Worm (Caenorhabditis elegans) whole organism, L4 larva: ENCODE measurements around the gene srn-1.

Source experiments
- T20F7.1 ChIP-seq: fragments of 200-800 bp; sonication (Bioruptor generic); optimal IDR thresholded peaks from 2 replicates; lab custom pipeline; 2018; ENCODE audit warnings: mild to moderate bottlenecking, missing genetic modification characterization, missing compliant biosample characterization
- ZK337.2 ChIP-seq: fragments of 200-800 bp; sonication (Bioruptor generic); IDR thresholded peaks from 2 replicates; pipeline ENCODE4 v1.3.6; 2022; ENCODE audit warnings: missing genetic modification reagents, missing genetic modification characterization, missing compliant biosample characterization
- ZK546.5 ChIP-seq, 2 experiments: sonication (generic microtip); optimal IDR thresholded peaks; 2 replicates each; lab custom pipeline; 2017; ENCODE audit warnings: missing biosample characterization in 2 of 2, missing genetic modification characterization in 2 of 2
- nhr-11 ChIP-seq: fragments of 150-350 bp; optimal IDR thresholded peaks from 2 replicates; lab custom pipeline; 2014; ENCODE audit warnings: missing biosample characterization, missing genetic modification characterization
- nhr-77 ChIP-seq: fragments of 150-350 bp; optimal IDR thresholded peaks from 2 replicates; lab custom pipeline; 2014; ENCODE audit warnings: missing biosample characterization, missing genetic modification characterization
- unc-130 ChIP-seq: sonication (generic microtip); optimal IDR thresholded peaks from 2 replicates; lab custom pipeline; 2016; ENCODE audit warnings: missing genetic modification reagents, missing genetic modification characterization, missing compliant biosample characterization
- ztf-11 ChIP-seq: fragments of 150-350 bp; optimal IDR thresholded peaks from 2 replicates; lab custom pipeline; 2014; ENCODE audit warnings: missing biosample characterization, missing genetic modification characterization

DNA sequence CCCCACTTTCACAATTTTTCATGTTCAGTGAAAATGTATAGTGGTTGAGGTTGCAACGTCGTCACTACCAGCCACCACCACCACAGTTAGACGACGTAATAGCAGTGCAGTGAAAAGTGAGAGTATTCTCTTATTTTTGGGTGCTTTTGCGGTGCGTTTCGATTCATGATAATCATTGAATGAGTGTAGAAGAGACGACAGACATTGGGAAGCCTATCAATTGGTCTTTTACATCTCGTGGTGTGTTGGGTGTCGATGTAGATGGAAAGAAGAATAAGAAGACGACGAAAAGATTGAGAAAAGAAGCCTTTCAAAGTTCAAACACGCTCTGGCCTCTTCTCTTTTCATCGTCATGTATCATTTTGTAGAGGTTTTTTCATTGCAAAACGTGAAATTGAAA, 46.4 kb downstream of the srn-1 start:
- TF ChIP-seq nhr-11 (tag; lab: Kevin White, UChicago) (no peak), ZK337.2 (GFP tag; lab: Robert Waterston, UW) (no peak), ZK546.5 (tag; optimal IDR thresholded peaks at IDR 0.05; lab: Kevin White, UChicago) (no peak), T20F7.1 (GFP tag; lab: Kevin White, UChicago) (no peak), ztf-11 (no peak), unc-130 (no peak), nhr-77 (peak; percentile 59)
